Worm (Caenorhabditis elegans): ENCODE data around the gene snpc-3.4.

DNA sequence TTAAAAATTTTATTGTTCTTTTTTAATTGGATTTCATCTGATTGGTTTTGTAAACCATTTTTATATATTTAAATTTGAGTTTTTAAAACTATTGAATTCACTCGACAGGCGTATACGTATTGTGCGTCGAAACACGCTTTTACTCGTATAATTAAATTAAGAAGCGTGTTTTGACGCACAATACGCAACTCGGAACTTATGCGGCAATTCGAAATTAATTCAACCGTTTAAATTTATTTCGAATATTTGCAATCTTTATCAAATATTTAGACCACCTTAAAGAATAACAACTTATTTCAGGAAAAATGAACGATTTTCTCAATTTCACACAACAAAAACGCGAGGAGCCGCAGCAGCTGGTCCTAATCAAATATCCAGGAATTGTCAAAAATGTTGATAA is 2.0 kb downstream of the snpc-3.4 start, which contains the start of gene tftc-5:
- TF ChIP-seq zag-1 (tag; optimal IDR thresholded peaks at IDR 0.05) (no peak), pha-4 (tag; optimal IDR thresholded peaks at IDR 0.05) (no peak), fkh-10 (GFP tag; optimal IDR thresholded peaks at IDR 0.05) (no peak), skn-1 (tag; optimal IDR thresholded peaks at IDR 0.05) (no peak), elt-3 (tag; optimal IDR thresholded peaks at IDR 0.05) (no peak), ztf-11 (tag; optimal IDR thresholded peaks at IDR 0.05) (no peak), egl-27 (tag; optimal IDR thresholded peaks at IDR 0.05) (no peak), nhr-25 (tag; optimal IDR thresholded peaks at IDR 0.05) (no peak), aly-2 (tag; optimal IDR thresholded peaks at IDR 0.05) (no peak), ceh-28 (tag; optimal IDR thresholded peaks at IDR 0.05) (no peak), ZK546.5 (tag; optimal IDR thresholded peaks at IDR 0.05) (no peak), nhr-12 (tag; optimal IDR thresholded peaks at IDR 0.05) (no peak), nhr-77 (tag; optimal IDR thresholded peaks at IDR 0.05) (no peak)
